Fruit fly (Drosophila melanogaster) whole organism, embryonic: ENCODE measurements around the gene pico.
A peak's percentile ranks its signal among the peaks of the same experiment; 100 is the strongest.

Source experiments
- Asciz ChIP-seq: fragments of 200-800 bp; sonication (Bioruptor generic); optimal IDR thresholded peaks from 2 replicates; lab custom pipeline; 2017; ENCODE audit warnings: missing biosample characterization, mild to moderate bottlenecking, missing genetic modification characterization, missing genetic modification reagents
- CG10543 ChIP-seq: fragments of 200-800 bp; sonication (Bioruptor generic); optimal IDR thresholded peaks from 3 replicates; lab custom pipeline; 2017; ENCODE audit warnings: missing biosample characterization, mild to moderate bottlenecking, missing genetic modification characterization, moderate library complexity
- CG10654 ChIP-seq: fragments of 200-800 bp; sonication (Bioruptor generic); optimal IDR thresholded peaks from 2 replicates; lab custom pipeline; 2016; ENCODE audit warnings: missing biosample characterization, missing genetic modification characterization
- CG11398 ChIP-seq: fragments of 200-800 bp; sonication (Bioruptor generic); optimal IDR thresholded peaks from 2 replicates; lab custom pipeline; 2016; ENCODE audit warnings: missing biosample characterization, missing genetic modification characterization
- CG12155 ChIP-seq: fragments of 200-800 bp; sonication (Bioruptor generic); optimal IDR thresholded peaks from 3 replicates; lab custom pipeline; 2016; ENCODE audit warnings: missing biosample characterization, missing genetic modification characterization
- CG12236 ChIP-seq: fragments of 200-800 bp; sonication (Bioruptor generic); optimal IDR thresholded peaks from 2 replicates; lab custom pipeline; 2016; ENCODE audit warnings: missing biosample characterization, missing genetic modification characterization
- CG12744 ChIP-seq: fragments of 200-800 bp; sonication (Bioruptor generic); optimal IDR thresholded peaks from 2 replicates; lab custom pipeline; 2016; ENCODE audit warnings: missing biosample characterization, missing genetic modification characterization
- CG13296 ChIP-seq: fragments of 200-800 bp; sonication (Bioruptor generic); optimal IDR thresholded peaks from 3 replicates; lab custom pipeline; 2018; ENCODE audit warnings: missing biosample characterization, mild to moderate bottlenecking, missing genetic modification characterization
- CG14710 ChIP-seq: fragments of 200-800 bp; sonication (Bioruptor generic); optimal IDR thresholded peaks from 3 replicates; lab custom pipeline; 2019; ENCODE audit warnings: missing biosample characterization, mild to moderate bottlenecking, missing genetic modification characterization, moderate library complexity
- CG15011 ChIP-seq: fragments of 200-800 bp; sonication (Bioruptor generic); optimal IDR thresholded peaks from 3 replicates; lab custom pipeline; 2018; ENCODE audit warnings: missing biosample characterization, mild to moderate bottlenecking, missing genetic modification characterization
- CG15479 ChIP-seq: fragments of 200-800 bp; sonication (Bioruptor generic); optimal IDR thresholded peaks from 3 replicates; lab custom pipeline; 2019; ENCODE audit warnings: missing biosample characterization, mild to moderate bottlenecking, missing genetic modification characterization, moderate library complexity
- CG17612 ChIP-seq: fragments of 200-800 bp; sonication (Bioruptor generic); IDR thresholded peaks from 2 replicates; pipeline ENCODE4 v1.3.6; 2022; ENCODE audit warnings: missing biosample characterization, missing genetic modification characterization
- CG31365 ChIP-seq: fragments of 200-800 bp; sonication (Bioruptor generic); optimal IDR thresholded peaks from 2 replicates; lab custom pipeline; 2018; ENCODE audit warnings: missing biosample characterization, mild to moderate bottlenecking, missing genetic modification characterization
- CG32767 ChIP-seq: fragments of 200-800 bp; sonication (Bioruptor generic); IDR thresholded peaks from 2 replicates; pipeline ENCODE4 v1.3.6; 2022; ENCODE audit warnings: missing biosample characterization, missing genetic modification characterization
- CG33213 ChIP-seq: fragments of 200-800 bp; sonication (Bioruptor generic); optimal IDR thresholded peaks from 3 replicates; lab custom pipeline; 2016; ENCODE audit warnings: missing biosample characterization, missing genetic modification characterization
- CG4424 ChIP-seq: fragments of 200-800 bp; sonication (Bioruptor generic); optimal IDR thresholded peaks from 3 replicates; lab custom pipeline; 2016; ENCODE audit warnings: missing biosample characterization, missing genetic modification characterization
- CG6254 ChIP-seq: fragments of 200-800 bp; sonication (Bioruptor generic); optimal IDR thresholded peaks from 3 replicates; lab custom pipeline; 2017; ENCODE audit warnings: mild to moderate bottlenecking, missing biosample characterization, missing genetic modification reagents, missing genetic modification characterization
- CG6813 ChIP-seq: fragments of 200-800 bp; sonication (Bioruptor generic); optimal IDR thresholded peaks from 2 replicates; lab custom pipeline; 2017; ENCODE audit warnings: missing biosample characterization, missing genetic modification characterization, mild to moderate bottlenecking, moderate library complexity, missing genetic modification reagents
- CG7271 ChIP-seq: fragments of 200-800 bp; sonication (Bioruptor generic); optimal IDR thresholded peaks from 2 replicates; lab custom pipeline; 2018; ENCODE audit warnings: missing biosample characterization, mild to moderate bottlenecking, missing genetic modification characterization, moderate library complexity
- CG7357 ChIP-seq: fragments of 200-800 bp; sonication (Bioruptor generic); IDR thresholded peaks from 3 replicates; pipeline ENCODE4 v1.3.6; 2022; ENCODE audit warnings: missing biosample characterization, missing genetic modification characterization
- CG7372 ChIP-seq: fragments of 200-800 bp; sonication (Bioruptor generic); IDR thresholded peaks from 2 replicates; pipeline ENCODE4 v1.3.6; 2022; ENCODE audit warnings: missing biosample characterization, missing genetic modification characterization
- CHES-1-like ChIP-seq: fragments of 200-800 bp; sonication (Bioruptor generic); optimal IDR thresholded peaks from 2 replicates; lab custom pipeline; 2016; ENCODE audit warnings: missing biosample characterization, missing genetic modification characterization
- D ChIP-seq, 2 experiments: fragments of 200-800 bp in 1 of 2; fragments of >200 bp in 1 of 2; sonication (Bioruptor generic) in 1 of 2; optimal IDR thresholded peaks; 2 replicates in 1 of 2; 3 replicates in 1 of 2; lab custom pipeline; 2017; ENCODE audit warnings: mild to moderate bottlenecking in 1 of 2, missing biosample characterization in 1 of 2, missing genetic modification characterization in 1 of 2, missing genetic modification reagents in 1 of 2
- Dad ChIP-seq: fragments of 200-800 bp; sonication (Bioruptor generic); optimal IDR thresholded peaks from 3 replicates; lab custom pipeline; 2016; ENCODE audit warnings: missing biosample characterization, missing genetic modification characterization
- E2f2 ChIP-seq: fragments of 200-800 bp; sonication (Bioruptor generic); IDR thresholded peaks from 2 replicates; pipeline ENCODE4 v1.3.6; 2022; ENCODE audit warnings: missing biosample characterization, missing genetic modification characterization
- Ets65A ChIP-seq: fragments of 200-800 bp; sonication (Bioruptor generic); peaks from one replicate; lab custom pipeline; 2016; ENCODE audit warnings: missing biosample characterization, missing genetic modification characterization
- Fer3 ChIP-seq: fragments of 200-800 bp; sonication (Bioruptor generic); optimal IDR thresholded peaks from 2 replicates; lab custom pipeline; 2018; ENCODE audit warnings: missing biosample characterization, mild to moderate bottlenecking, missing genetic modification characterization, moderate library complexity
- GATAe ChIP-seq: fragments of 200-800 bp; sonication (Bioruptor generic); conservative IDR thresholded peaks from 2 replicates; pipeline ENCODE4 v1.3.6; 2022; ENCODE audit warnings: missing biosample characterization, missing genetic modification characterization
- Gsc ChIP-seq: fragments of 200-800 bp; sonication (Bioruptor generic); IDR thresholded peaks from 2 replicates; pipeline ENCODE4 v1.3.6; 2022; ENCODE audit warnings: missing biosample characterization, missing genetic modification characterization
- HLH3B ChIP-seq: fragments of 200-800 bp; sonication (Bioruptor generic); IDR thresholded peaks from 2 replicates; pipeline ENCODE4 v1.3.6; 2022; ENCODE audit warnings: missing biosample characterization, missing genetic modification characterization
- HmgZ ChIP-seq: fragments of 200-800 bp; sonication (Bioruptor generic); optimal IDR thresholded peaks from 2 replicates; lab custom pipeline; 2018; ENCODE audit warnings: missing biosample characterization, mild to moderate bottlenecking, missing genetic modification characterization
- Mrtf ChIP-seq: fragments of 200-800 bp; sonication (Bioruptor generic); IDR thresholded peaks from 3 replicates; pipeline ENCODE4 v1.3.6; 2022; ENCODE audit warnings: missing biosample characterization, missing genetic modification characterization
- Nf-YA ChIP-seq: fragments of 200-800 bp; sonication (Bioruptor generic); IDR thresholded peaks from 2 replicates; pipeline ENCODE4 v1.3.6; 2022; ENCODE audit warnings: missing biosample characterization, missing genetic modification characterization
- NfI ChIP-seq: fragments of 200-800 bp; sonication (Bioruptor generic); optimal IDR thresholded peaks from 3 replicates; lab custom pipeline; 2018; ENCODE audit warnings: missing biosample characterization, mild to moderate bottlenecking, missing genetic modification characterization, moderate library complexity
- Oli ChIP-seq: fragments of 200-800 bp; sonication (Bioruptor generic); optimal IDR thresholded peaks from 2 replicates; lab custom pipeline; 2018; ENCODE audit warnings: missing biosample characterization, mild to moderate bottlenecking, missing genetic modification characterization, moderate library complexity
- TFAM ChIP-seq: fragments of 200-800 bp; sonication (Bioruptor generic); optimal IDR thresholded peaks from 2 replicates; lab custom pipeline; 2017; ENCODE audit warnings: missing biosample characterization, missing genetic modification characterization, inconsistent platforms
- bab2 ChIP-seq: fragments of 200-800 bp; sonication (Bioruptor generic); optimal IDR thresholded peaks from 2 replicates; lab custom pipeline; 2016; ENCODE audit warnings: missing biosample characterization, missing genetic modification characterization
- btn ChIP-seq: fragments of 200-800 bp; sonication (Bioruptor generic); optimal IDR thresholded peaks from 2 replicates; lab custom pipeline; 2016; ENCODE audit warnings: missing biosample characterization, missing genetic modification characterization
- dm ChIP-seq: fragments of 200-800 bp; sonication (Bioruptor generic); optimal IDR thresholded peaks from 3 replicates; lab custom pipeline; 2016; ENCODE audit warnings: missing biosample characterization, missing genetic modification characterization
- dysf ChIP-seq: fragments of 200-800 bp; sonication (Bioruptor generic); IDR thresholded peaks from 3 replicates; pipeline ENCODE4 v1.3.6; 2022; ENCODE audit warnings: missing biosample characterization, missing genetic modification characterization
- gcm ChIP-seq: fragments of 200-800 bp; sonication (Bioruptor generic); optimal IDR thresholded peaks from 2 replicates; lab custom pipeline; 2019; ENCODE audit warnings: missing biosample characterization, mild to moderate bottlenecking, missing genetic modification characterization, moderate library complexity
- her ChIP-seq: fragments of 200-800 bp; sonication (Bioruptor generic); optimal IDR thresholded peaks from 2 replicates; lab custom pipeline; 2016; ENCODE audit warnings: missing biosample characterization, missing genetic modification characterization
- ranshi ChIP-seq: fragments of 200-800 bp; sonication (Bioruptor generic); IDR thresholded peaks from 2 replicates; pipeline ENCODE4 v1.3.6; 2022; ENCODE audit warnings: missing biosample characterization, missing genetic modification characterization
- slou ChIP-seq: fragments of 200-800 bp; sonication (Bioruptor generic); optimal IDR thresholded peaks from 3 replicates; lab custom pipeline; 2016; ENCODE audit warnings: missing biosample characterization, missing genetic modification characterization
- sug ChIP-seq: fragments of 200-800 bp; optimal IDR thresholded peaks from 2 replicates; lab custom pipeline; 2019; ENCODE audit warnings: missing biosample characterization, mild to moderate bottlenecking, missing genetic modification characterization, moderate library complexity
- yki ChIP-seq: fragments of >200 bp; optimal IDR thresholded peaks from 3 replicates; lab custom pipeline; 2018
- zfh2 ChIP-seq: fragments of 200-800 bp; sonication (Bioruptor generic); optimal IDR thresholded peaks from 2 replicates; lab custom pipeline; 2016; ENCODE audit warnings: missing biosample characterization, missing genetic modification characterization

The pico gene

dm6 chrX:19889128-19889756 lies 37.4 kb upstream of the pico start (continued):
- TF ChIP-seq CG13296 (GFP tag; lab: Kevin White, UChicago) (peak; percentile 67), CG4424 (peak; percentile 81), gcm (GFP tag; lab: Kevin White, UChicago) (peak; percentile 65)
- TF ChIP-seq, all 482 proteins: peak for 401

- no peak for TF ChIP-seq Fer3 (tag; lab: Kevin White, UChicago)
- no peak for TF ChIP-seq Gsc (GFP tag; lab: Robert Waterston, UW)
- no peak for TF ChIP-seq E2f2 (GFP tag; lab: Robert Waterston, UW)
- TF ChIP-seq Mrtf (GFP tag; lab: Robert Waterston, UW): no peak
- peak; percentile 30 for TF ChIP-seq yki (lab: Kevin White, UChicago)
- TF ChIP-seq CG12236: no peak
- TF ChIP-seq CG7357: no peak
- TF ChIP-seq CG33213 (GFP tag; lab: Kevin White, UChicago): no peak
- TF ChIP-seq HmgZ (tag; lab: Kevin White, UChicago): no peak
- no peak for TF ChIP-seq CHES-1-like (GFP tag; lab: Kevin White, UChicago)
- peak; percentile 83 for TF ChIP-seq CG10543 (GFP tag; lab: Kevin White, UChicago)
- TF ChIP-seq D (optimal IDR thresholded peaks at IDR 0.05; lab: Kevin White, UChicago): no peak
- no peak for TF ChIP-seq D (GFP tag; optimal IDR thresholded peaks at IDR 0.05; lab: Kevin White, UChicago)
- no peak for TF ChIP-seq HLH3B (GFP tag; lab: Robert Waterston, UW)
- TF ChIP-seq bab2 (GFP tag; lab: Kevin White, UChicago): no peak
- TF ChIP-seq CG6813: no peak
- no peak for TF ChIP-seq TFAM (GFP tag; lab: Kevin White, UChicago)
- TF ChIP-seq GATAe (GFP tag; lab: Robert Waterston, UW): no peak
- no peak for TF ChIP-seq CG15011 (GFP tag; lab: Kevin White, UChicago)
- peak; percentile 68 for TF ChIP-seq CG15479
- no peak for TF ChIP-seq btn (GFP tag; lab: Kevin White, UChicago)
- no peak for TF ChIP-seq CG10654
- no peak for TF ChIP-seq zfh2
- no peak for TF ChIP-seq CG31365
- TF ChIP-seq Ets65A: no peak
- TF ChIP-seq slou: no peak
- no peak for TF ChIP-seq CG7271 (tag; lab: Kevin White, UChicago)
- peak; percentile 51; the same call in 1 of the 2 replicates for TF ChIP-seq Nf-YA (GFP tag; lab: Robert Waterston, UW)
- TF ChIP-seq Oli (tag; lab: Kevin White, UChicago): no peak
- TF ChIP-seq CG12744 (GFP tag; lab: Kevin White, UChicago): no peak
- no peak for TF ChIP-seq Dad (GFP tag; lab: Kevin White, UChicago)
- TF ChIP-seq CG6254 (GFP tag; lab: Kevin White, UChicago): no peak
- no peak for TF ChIP-seq CG14710
- TF ChIP-seq dysf: no peak
- no peak for TF ChIP-seq her (GFP tag; lab: Kevin White, UChicago)
- TF ChIP-seq sug (tag; lab: Kevin White, UChicago): peak; percentile 9
- no peak for TF ChIP-seq ranshi (GFP tag; lab: Robert Waterston, UW)
- no peak for TF ChIP-seq Asciz (GFP tag; lab: Kevin White, UChicago)
- TF ChIP-seq CG17612 (GFP tag; lab: Robert Waterston, UW): no peak
- TF ChIP-seq CG32767 (GFP tag; lab: Robert Waterston, UW): no peak
- no peak for TF ChIP-seq CG11398 (GFP tag; lab: Kevin White, UChicago)
- TF ChIP-seq dm (GFP tag; lab: Kevin White, UChicago): no peak
- no peak for TF ChIP-seq NfI (GFP tag; lab: Kevin White, UChicago)
- no peak for TF ChIP-seq CG12155 (GFP tag; lab: Kevin White, UChicago)
- TF ChIP-seq CG7372 (GFP tag; lab: Robert Waterston, UW): no peak
These were observed 35.4 kb upstream of the pico start for dm6 chrX:19886936-19887934.
